Worm (Caenorhabditis elegans) whole organism, L4/young adult: ENCODE data around the gene F08F8.6.

Experiments used
- W03F9.2 ChIP-seq: fragments of 150-350 bp; optimal IDR thresholded peaks from 2 replicates; lab custom pipeline; 2014; ENCODE audit warnings: missing biosample characterization, missing genetic modification characterization
- dao-5 ChIP-seq: sonication (generic microtip); optimal IDR thresholded peaks from 2 replicates; lab custom pipeline; 2016; ENCODE audit warnings: missing genotype, missing genetic modification characterization, moderate library complexity, missing compliant biosample characterization
- him-1 ChIP-seq: sonication (generic microtip); optimal IDR thresholded peaks from 2 replicates; lab custom pipeline; 2016; ENCODE audit warnings: missing genotype, missing genetic modification reagents, missing genetic modification characterization, missing compliant biosample characterization

The F08F8.6 gene

DNA sequence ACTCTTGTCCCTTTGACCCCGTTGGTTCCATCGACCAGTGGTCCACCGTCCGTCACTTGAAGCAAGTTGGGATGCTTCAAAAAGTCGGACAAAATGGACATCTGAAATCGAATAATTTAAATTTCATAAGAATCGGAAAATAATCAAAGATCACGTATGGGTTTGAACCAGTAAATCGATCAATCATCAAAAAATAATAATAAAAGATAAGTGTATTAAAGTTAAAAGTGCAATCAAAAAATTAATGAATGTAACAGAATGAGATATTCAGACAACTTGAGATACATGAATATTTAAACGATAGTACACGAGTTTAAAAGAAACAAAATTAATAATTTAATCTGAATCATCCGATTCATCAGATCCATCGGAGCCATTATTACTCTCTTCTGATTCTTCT is 35.5 kb downstream of the F08F8.6 start, which contains the start of gene T20B12.7:
Gene T20B12.7, minus strand, starts transcription at position 101 of the 400 bp plus-strand sequence.
- no peak for TF ChIP-seq dao-5 (tag; lab: Kevin White, UChicago)
- TF ChIP-seq him-1 (tag; lab: Kevin White, UChicago): no peak
- no peak for TF ChIP-seq W03F9.2 (tag; lab: Kevin White, UChicago)

DNA sequence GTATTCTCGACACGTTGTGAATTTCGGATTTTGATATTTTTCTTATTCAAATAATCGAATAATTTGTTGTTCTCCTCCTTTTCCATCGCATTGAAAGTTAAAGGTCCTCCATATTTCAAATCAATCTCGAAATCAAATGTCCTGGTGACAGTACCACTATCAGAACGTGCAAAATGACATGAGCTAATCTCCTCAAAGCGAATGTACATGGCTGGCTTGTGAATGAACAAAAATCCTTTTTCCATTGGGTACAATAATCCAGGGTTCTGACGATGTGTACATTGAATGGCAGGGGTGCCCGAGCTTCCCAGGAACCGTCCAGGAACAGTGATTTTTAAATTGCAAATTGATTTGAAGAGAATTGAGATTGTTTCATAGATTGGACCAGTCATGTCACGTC is 36.6 kb downstream of the F08F8.6 start:
- TF ChIP-seq him-1 (tag; lab: Kevin White, UChicago) (no peak), W03F9.2 (tag; lab: Kevin White, UChicago) (no peak), dao-5 (tag; lab: Kevin White, UChicago) (no peak)

DNA sequence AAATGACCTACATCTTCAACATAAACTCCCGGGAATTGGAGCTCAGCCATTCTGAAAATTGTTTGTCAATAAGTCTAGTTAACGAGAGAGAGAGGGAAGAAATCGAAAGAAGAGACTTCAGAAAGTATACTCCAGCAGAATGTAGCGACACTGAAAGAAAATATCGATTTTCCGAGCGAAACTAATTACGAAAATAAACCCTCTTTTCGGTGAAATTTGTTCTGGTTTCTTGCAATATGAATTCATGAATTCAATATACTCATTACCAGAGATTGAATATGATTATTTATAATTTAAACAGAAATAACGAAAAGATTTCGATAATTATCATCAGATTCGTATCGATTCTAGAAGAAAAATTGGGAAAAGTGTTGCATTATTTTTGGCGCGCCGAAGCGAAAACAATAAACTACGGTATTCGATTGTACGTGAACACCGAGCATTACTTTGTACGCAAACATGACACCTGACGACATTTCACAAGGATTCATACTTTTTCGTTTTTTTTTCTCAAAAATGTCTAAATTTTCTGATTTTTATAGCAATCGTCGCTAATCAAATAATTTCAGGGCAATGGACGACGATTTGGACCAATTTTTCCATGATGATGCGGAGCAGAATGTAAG is 38.2 kb downstream of the F08F8.6 start, which contains the start of the genes hmg-4 and T20B12.3:
Gene hmg-4, minus strand, starts transcription at position 51 of the 626 bp plus-strand sequence.
Gene T20B12.3, plus strand, starts transcription at position 570 of the 626 bp plus-strand sequence.
- no peak for TF ChIP-seq dao-5 (tag; lab: Kevin White, UChicago)
- TF ChIP-seq W03F9.2 (tag; lab: Kevin White, UChicago): peak; percentile 42

DNA sequence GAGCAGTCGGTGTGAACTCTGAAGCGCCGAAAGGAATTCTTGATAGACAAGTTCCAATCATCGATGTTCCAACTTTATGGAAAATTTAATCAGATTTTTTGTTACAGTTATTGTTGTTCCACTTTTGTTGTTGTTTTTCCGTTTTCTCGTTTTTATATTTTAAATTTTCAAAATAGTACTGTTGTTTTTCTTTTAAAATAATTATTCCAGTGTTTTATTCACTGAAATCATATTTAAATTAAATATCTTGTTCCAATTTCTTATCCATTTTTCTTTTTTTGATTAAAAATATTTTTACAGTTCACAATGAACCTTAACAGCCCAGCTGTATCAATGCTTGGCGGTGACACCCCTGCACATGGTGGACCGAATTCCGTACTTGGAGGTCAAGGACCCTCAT is 40.2 kb downstream of the F08F8.6 start, which contains the start of gene tbp-1:
Gene tbp-1, plus strand, starts transcription at position 301 of the 400 bp plus-strand sequence.
- TF ChIP-seq dao-5 (tag; lab: Kevin White, UChicago): no peak
- no peak for TF ChIP-seq him-1 (tag; lab: Kevin White, UChicago)
- TF ChIP-seq W03F9.2 (tag; lab: Kevin White, UChicago): no peak

DNA sequence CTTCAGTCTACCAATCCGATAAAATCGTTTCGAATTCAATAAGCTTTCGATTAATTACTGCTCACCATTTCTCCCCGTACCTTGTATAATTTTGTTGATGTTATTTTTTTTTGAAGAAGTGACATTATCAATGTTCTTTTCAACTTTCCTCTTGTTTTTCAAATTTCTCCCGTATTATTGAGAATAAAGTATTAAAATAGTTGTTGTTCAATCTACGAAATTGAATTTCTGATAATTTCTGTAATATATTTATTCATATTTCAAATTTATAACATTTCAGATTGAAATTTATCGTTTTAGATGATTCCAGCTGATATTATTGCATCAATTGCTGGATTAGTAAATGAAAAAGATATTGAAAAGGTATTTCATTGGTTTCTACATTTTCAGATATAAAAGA is 42.4 kb downstream of the F08F8.6 start, which contains the start of gene trd-1:
Gene trd-1, plus strand, starts transcription at position 301 of the 400 bp plus-strand sequence.
- TF ChIP-seq dao-5 (tag; lab: Kevin White, UChicago) (no peak), W03F9.2 (tag; lab: Kevin White, UChicago) (no peak), him-1 (tag; lab: Kevin White, UChicago) (no peak)

DNA sequence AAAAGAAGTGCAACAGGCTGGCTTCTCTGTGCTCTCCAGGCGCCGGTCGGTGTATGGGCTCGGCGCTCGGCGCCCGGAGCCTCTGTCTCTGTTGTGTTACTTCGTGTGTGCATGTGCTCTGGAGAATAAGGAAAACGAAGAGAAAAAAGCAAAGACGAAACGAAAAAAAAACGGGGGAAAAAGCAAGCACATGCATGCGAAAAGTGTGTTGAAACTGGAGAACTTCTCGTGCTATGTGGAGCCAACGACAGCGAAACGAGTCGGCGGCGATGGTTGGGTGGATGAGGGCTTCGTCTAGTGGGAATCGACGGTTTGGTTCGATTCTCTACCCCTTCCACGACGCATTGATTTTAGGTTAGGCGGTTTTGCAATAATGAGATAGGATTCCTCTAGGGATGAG is 43.9 kb downstream of the F08F8.6 start:
- TF ChIP-seq dao-5 (tag; lab: Kevin White, UChicago) (no peak), him-1 (tag; lab: Kevin White, UChicago) (peak; percentile 88)

DNA sequence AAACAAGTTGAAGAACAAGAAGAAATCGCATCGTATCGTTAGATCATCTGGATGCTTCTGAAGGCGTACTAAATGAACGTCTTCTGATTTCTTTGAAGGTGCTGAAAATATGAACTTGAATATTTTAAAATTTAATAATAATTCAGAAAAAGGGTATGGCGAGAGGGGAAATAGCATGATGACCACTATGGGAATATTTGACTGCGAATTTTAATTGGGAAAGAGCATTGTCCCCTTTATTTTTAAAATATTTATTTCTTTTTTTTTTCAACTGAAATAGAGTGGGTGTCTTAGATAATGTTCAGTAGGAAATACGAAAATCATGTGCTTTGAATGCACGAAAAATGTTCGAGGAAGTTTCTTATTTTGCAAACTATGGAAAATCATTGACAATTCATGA is 51.9 kb downstream of the F08F8.6 start, which contains the start of gene lgc-50:
Gene lgc-50, minus strand, starts transcription at position 101 of the 400 bp plus-strand sequence.
- TF ChIP-seq him-1 (tag; lab: Kevin White, UChicago): no peak
- no peak for TF ChIP-seq W03F9.2 (tag; lab: Kevin White, UChicago)
- no peak for TF ChIP-seq dao-5 (tag; lab: Kevin White, UChicago)
